Worm (Caenorhabditis elegans) whole organism, late embryonic: ENCODE measurements around the gene B0281.6.
"Not testable (repeated sequence)": the region's sequence is repeated elsewhere in the genome, so short reads cannot be mapped to it uniquely, and the experiment has no call there.

ENCODE experiments used
- C38D4.7 ChIP-seq: fragments of 200-800 bp; sonication (Bioruptor generic); optimal IDR thresholded peaks from 2 replicates; lab custom pipeline; 2018; ENCODE audit warnings: mild to moderate bottlenecking, missing genetic modification characterization, moderate library complexity, missing compliant biosample characterization
- K09A11.1 ChIP-seq: sonication (generic microtip); optimal IDR thresholded peaks from 2 replicates; lab custom pipeline; 2017; ENCODE audit warnings: antibody characterized with exemption, mild to moderate bottlenecking, missing genetic modification characterization, missing compliant biosample characterization; ENCODE audit not compliant: insufficient read depth
- T23F11.4 ChIP-seq: fragments of 200-800 bp; sonication (Bioruptor generic); optimal IDR thresholded peaks from 2 replicates; lab custom pipeline; 2018; ENCODE audit warnings: mild to moderate bottlenecking, missing genetic modification characterization, missing compliant biosample characterization
- ama-1 ChIP-seq: fragments of 150-350 bp; optimal IDR thresholded peaks from 2 replicates; lab custom pipeline; 2014
- ceh-14 ChIP-seq: sonication (generic microtip); optimal IDR thresholded peaks from 2 replicates; lab custom pipeline; 2016; ENCODE audit warnings: missing genotype, missing genetic modification characterization, missing compliant biosample characterization
- ceh-19 ChIP-seq: fragments of 200-800 bp; sonication (Bioruptor generic); optimal IDR thresholded peaks from 2 replicates; lab custom pipeline; 2018; ENCODE audit warnings: mild to moderate bottlenecking, missing genetic modification characterization, missing compliant biosample characterization
- ceh-22 ChIP-seq: sonication (generic microtip); optimal IDR thresholded peaks from 2 replicates; lab custom pipeline; 2017; ENCODE audit warnings: missing biosample characterization, missing genetic modification characterization
- ceh-30 ChIP-seq: fragments of 150-350 bp; optimal IDR thresholded peaks from 2 replicates; lab custom pipeline; 2014; ENCODE audit warnings: missing biosample characterization, missing genetic modification characterization
- ceh-34 ChIP-seq: sonication (generic microtip); optimal IDR thresholded peaks from 2 replicates; lab custom pipeline; 2016; ENCODE audit warnings: mild to moderate bottlenecking, missing genetic modification characterization, missing compliant biosample characterization
- ceh-45 ChIP-seq: fragments of 200-800 bp; sonication (Bioruptor generic); IDR thresholded peaks from 2 replicates; pipeline ENCODE4 v1.3.6; 2022; ENCODE audit warnings: missing genetic modification reagents, missing genetic modification characterization, missing compliant biosample characterization
- ceh-48 ChIP-seq: sonication (generic microtip); optimal IDR thresholded peaks from 2 replicates; lab custom pipeline; 2016; ENCODE audit warnings: missing genetic modification characterization, inconsistent platforms, missing compliant biosample characterization
- ceh-9 ChIP-seq: sonication (generic microtip); optimal IDR thresholded peaks from 2 replicates; lab custom pipeline; 2016; ENCODE audit warnings: mild to moderate bottlenecking, missing genetic modification characterization, inconsistent platforms, missing compliant biosample characterization
- elt-2 ChIP-seq: sonication (generic microtip); optimal IDR thresholded peaks from 2 replicates; lab custom pipeline; 2016; ENCODE audit warnings: missing genetic modification reagents, missing genetic modification characterization, missing compliant biosample characterization
- ets-4 ChIP-seq: sonication (generic microtip); optimal IDR thresholded peaks from 2 replicates; lab custom pipeline; 2016; ENCODE audit warnings: missing genetic modification characterization, missing compliant biosample characterization
- eyg-1 ChIP-seq: sonication (generic microtip); optimal IDR thresholded peaks from 2 replicates; lab custom pipeline; 2016; ENCODE audit warnings: missing genotype, missing genetic modification characterization, missing compliant biosample characterization
- fax-1 ChIP-seq: sonication (generic microtip); optimal IDR thresholded peaks from 2 replicates; lab custom pipeline; 2016; ENCODE audit warnings: missing genotype, missing genetic modification characterization, missing compliant biosample characterization
- fkh-10 ChIP-seq: fragments of 150-350 bp; optimal IDR thresholded peaks from 2 replicates; lab custom pipeline; 2014; ENCODE audit warnings: missing biosample characterization, missing genetic modification reagents, missing genetic modification characterization
- gmeb-2 ChIP-seq: sonication (generic microtip); optimal IDR thresholded peaks from 2 replicates; lab custom pipeline; 2016; ENCODE audit warnings: missing genetic modification characterization, inconsistent platforms, missing compliant biosample characterization
- hlh-13 ChIP-seq: fragments of 200-800 bp; sonication (Bioruptor generic); optimal IDR thresholded peaks from 2 replicates; lab custom pipeline; 2018; ENCODE audit warnings: mild to moderate bottlenecking, missing genetic modification characterization, missing compliant biosample characterization
- hlh-8 ChIP-seq: sonication (generic microtip); optimal IDR thresholded peaks from 2 replicates; lab custom pipeline; 2016; ENCODE audit warnings: missing genotype, missing genetic modification characterization, missing compliant biosample characterization
- lim-6 ChIP-seq: sonication (generic microtip); optimal IDR thresholded peaks from 2 replicates; lab custom pipeline; 2016; ENCODE audit warnings: missing genetic modification characterization, missing compliant biosample characterization
- nfya-1 ChIP-seq: sonication (generic microtip); optimal IDR thresholded peaks from 2 replicates; lab custom pipeline; 2017; ENCODE audit warnings: missing genetic modification characterization, mild to moderate bottlenecking, missing compliant biosample characterization, antibody characterized with exemption, moderate library complexity
- nhr-11 ChIP-seq: fragments of 150-350 bp; optimal IDR thresholded peaks from 2 replicates; lab custom pipeline; 2014; ENCODE audit warnings: missing biosample characterization, missing genetic modification characterization
- odd-2 ChIP-seq: sonication (generic microtip); optimal IDR thresholded peaks from 2 replicates; lab custom pipeline; 2017; ENCODE audit warnings: antibody characterized with exemption, mild to moderate bottlenecking, missing genetic modification characterization, missing compliant biosample characterization
- pag-3 ChIP-seq: sonication (generic microtip); optimal IDR thresholded peaks from 2 replicates; lab custom pipeline; 2016; ENCODE audit warnings: missing compliant biosample characterization, missing genetic modification characterization, borderline replicate concordance
- pat-9 ChIP-seq: fragments of 200-800 bp; sonication (Bioruptor generic); optimal IDR thresholded peaks from 2 replicates; lab custom pipeline; 2018; ENCODE audit warnings: mild to moderate bottlenecking, missing genetic modification characterization, moderate library complexity, missing compliant biosample characterization
- pha-2 ChIP-seq: sonication (generic microtip); optimal IDR thresholded peaks from 2 replicates; lab custom pipeline; 2017; ENCODE audit warnings: mild to moderate bottlenecking, missing genetic modification characterization, missing compliant biosample characterization
- pha-4 ChIP-seq: fragments of 150-350 bp; optimal IDR thresholded peaks from 2 replicates; lab custom pipeline; 2018; ENCODE audit warnings: missing biosample characterization, missing genetic modification reagents, missing genetic modification characterization
- ref-2 ChIP-seq: sonication (generic microtip); optimal IDR thresholded peaks from 2 replicates; lab custom pipeline; 2016; ENCODE audit warnings: missing genetic modification characterization, missing compliant biosample characterization
- rnt-1 ChIP-seq: sonication (generic microtip); optimal IDR thresholded peaks from 2 replicates; lab custom pipeline; 2016; ENCODE audit warnings: missing genetic modification characterization, missing compliant biosample characterization
- sdc-2 ChIP-seq: sonication (generic microtip); optimal IDR thresholded peaks from 2 replicates; lab custom pipeline; 2016; ENCODE audit warnings: missing genotype, missing genetic modification characterization, missing compliant biosample characterization
- sox-2 ChIP-seq: fragments of 200-800 bp; sonication (Bioruptor generic); IDR thresholded peaks from 2 replicates; pipeline ENCODE4 v1.3.6; 2022; ENCODE audit warnings: missing genetic modification reagents, missing genetic modification characterization, missing compliant biosample characterization
- sox-4 ChIP-seq: sonication (generic microtip); optimal IDR thresholded peaks from 2 replicates; lab custom pipeline; 2017; ENCODE audit warnings: mild to moderate bottlenecking, missing genetic modification characterization, inconsistent platforms, missing compliant biosample characterization
- syd-9 ChIP-seq: sonication (generic microtip); optimal IDR thresholded peaks from 2 replicates; lab custom pipeline; 2016; ENCODE audit warnings: mild to moderate bottlenecking, missing genetic modification characterization, moderate library complexity, missing compliant biosample characterization
- tbx-2 ChIP-seq: sonication (generic microtip); optimal IDR thresholded peaks from 2 replicates; lab custom pipeline; 2016; ENCODE audit warnings: missing genetic modification characterization, missing compliant biosample characterization
- ttx-3 ChIP-seq: sonication (generic microtip); optimal IDR thresholded peaks from 2 replicates; lab custom pipeline; 2016; ENCODE audit warnings: missing genetic modification reagents, missing genetic modification characterization, missing compliant biosample characterization

The B0281.6 gene

DNA sequence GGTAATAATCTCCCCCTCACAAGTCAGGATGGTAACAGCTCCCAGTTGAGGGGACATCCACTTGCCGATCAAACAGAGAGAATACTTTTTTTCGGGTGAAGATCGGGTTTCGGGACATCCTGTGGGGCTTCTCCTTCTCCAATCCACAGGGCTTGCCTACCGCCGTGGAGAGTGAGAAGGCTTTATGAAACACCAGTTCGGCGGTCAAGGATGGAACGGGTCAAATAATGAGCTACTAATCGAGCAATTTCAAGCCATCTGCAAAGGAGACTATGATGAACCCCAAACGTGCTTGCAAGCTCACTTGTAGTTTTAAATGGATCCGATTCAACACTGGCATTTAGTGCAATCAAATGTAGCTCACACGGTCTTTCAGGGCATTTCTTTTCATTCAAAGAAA, 17.5 kb downstream of the B0281.6 start:
- TF ChIP-seq ceh-48 (tag; lab: Kevin White, UChicago) (no peak), hlh-13 (GFP tag; lab: Kevin White, UChicago) (no peak), nfya-1 (no peak), odd-2 (tag; lab: Kevin White, UChicago) (no peak), eyg-1 (no peak), gmeb-2 (tag; lab: Kevin White, UChicago) (no peak), sox-4 (tag; lab: Kevin White, UChicago) (no peak), T23F11.4 (GFP tag; lab: Kevin White, UChicago) (no peak), syd-9 (tag; lab: Kevin White, UChicago) (no peak), ceh-22 (no peak), ceh-45 (no peak), pat-9 (tag; lab: Kevin White, UChicago) (no peak), ceh-14 (tag; lab: Kevin White, UChicago) (no peak)

DNA sequence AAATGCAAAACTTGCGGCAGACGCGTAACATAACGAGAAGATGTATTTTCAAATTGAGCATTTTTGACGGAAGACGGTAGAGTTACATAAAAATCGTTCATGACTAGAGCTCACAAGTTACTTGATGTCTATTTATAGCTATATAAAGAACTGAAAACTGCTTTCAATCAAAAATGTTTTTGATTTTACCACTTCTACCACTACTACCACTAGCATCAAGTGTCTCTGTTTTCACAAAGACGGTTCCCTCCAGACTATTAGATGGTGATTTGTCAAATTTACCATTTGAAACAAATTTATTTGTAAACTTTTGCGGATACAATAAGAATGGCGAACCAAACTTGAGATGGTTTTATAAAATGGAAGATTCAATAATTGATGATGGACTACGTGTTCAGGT, 19.6 kb downstream of the B0281.6 start, which contains the start of gene K09F6.9:
Gene K09F6.9 (minus strand): TSS at position 101 of the 400 bp plus-strand sequence.
- not testable (repeated sequence) for TF ChIP-seq nfya-1; sox-2 (GFP tag; lab: Robert Waterston, UW); ceh-34 (tag; lab: Kevin White, UChicago)
- TF ChIP-seq, all 69 proteins: peak for 0; not testable (repeated sequence) for 69

DNA sequence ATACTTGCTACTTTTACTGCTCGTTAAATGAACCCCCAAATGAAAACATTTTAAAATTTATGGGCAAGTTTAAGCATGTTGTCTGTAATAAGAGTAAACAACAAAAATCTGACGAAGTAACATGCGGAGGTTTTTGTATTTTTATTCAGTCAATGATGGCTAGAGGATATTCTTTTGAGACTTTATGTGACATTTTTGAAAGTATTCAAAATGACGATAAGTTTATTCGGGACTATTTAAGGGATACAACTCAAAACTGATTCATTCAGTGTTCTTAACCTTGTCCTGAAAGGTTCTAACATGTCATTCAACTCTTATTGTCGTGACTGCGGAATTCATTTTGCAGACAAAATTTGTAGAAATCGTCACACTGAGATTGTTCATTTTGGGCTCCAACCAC, 22.4 kb downstream of the B0281.6 start, which contains the start of gene K09F6.11:
Gene K09F6.11 (plus strand): TSS at position 301 of the 400 bp plus-strand sequence.
- no peak for TF ChIP-seq lim-6 (tag; lab: Kevin White, UChicago)
- TF ChIP-seq syd-9 (tag; lab: Kevin White, UChicago): no peak
- TF ChIP-seq elt-2 (tag; lab: Kevin White, UChicago): no peak
- no peak for TF ChIP-seq ets-4 (tag; lab: Kevin White, UChicago)
- no peak for TF ChIP-seq pha-4 (tag; lab: Kevin White, UChicago)
- no peak for TF ChIP-seq ama-1 (lab: Kevin White, UChicago)
- TF ChIP-seq fax-1 (tag; lab: Kevin White, UChicago): no peak
- TF ChIP-seq ceh-14 (tag; lab: Kevin White, UChicago): no peak
- TF ChIP-seq ttx-3 (tag; lab: Kevin White, UChicago): no peak
- TF ChIP-seq rnt-1 (tag; lab: Kevin White, UChicago): no peak
- no peak for TF ChIP-seq ref-2 (tag; lab: Kevin White, UChicago)
- no peak for TF ChIP-seq nhr-11 (tag; lab: Kevin White, UChicago)
- TF ChIP-seq fkh-10 (GFP tag; lab: Kevin White, UChicago): no peak
- TF ChIP-seq sdc-2 (tag; lab: Kevin White, UChicago): no peak
- TF ChIP-seq pag-3 (tag; lab: Kevin White, UChicago): no peak
- TF ChIP-seq tbx-2 (tag; lab: Kevin White, UChicago): no peak
- no peak for TF ChIP-seq C38D4.7 (GFP tag; lab: Kevin White, UChicago)
- TF ChIP-seq pha-2 (tag; lab: Kevin White, UChicago): no peak
- TF ChIP-seq ceh-19: no peak

DNA sequence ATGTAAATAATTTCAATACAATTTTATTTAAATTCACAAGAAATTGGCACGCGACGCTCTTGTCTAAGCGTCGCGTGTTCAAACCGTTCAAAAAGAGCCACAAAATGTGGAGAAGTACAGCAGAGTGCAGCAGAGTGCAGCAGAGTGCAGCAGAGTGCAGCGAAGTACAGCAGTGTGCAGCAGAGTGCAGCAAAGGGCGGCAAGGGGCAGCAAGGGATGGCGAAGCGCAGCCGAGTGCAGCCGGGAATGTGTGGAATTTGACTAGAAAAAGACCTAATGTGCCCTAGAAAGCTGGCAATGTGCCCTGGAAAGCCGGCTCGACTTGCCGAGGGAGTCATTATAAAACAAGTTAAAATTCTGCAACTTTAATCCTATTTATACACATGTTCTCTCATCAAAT, 23.0 kb downstream of the B0281.6 start, which contains the start of gene K09F6.6:
Gene K09F6.6 (minus strand): TSS at position 43 of the 400 bp plus-strand sequence.
- TF ChIP-seq ceh-9 (tag; lab: Kevin White, UChicago) (no peak), pag-3 (tag; lab: Kevin White, UChicago) (no peak), pha-4 (tag; lab: Kevin White, UChicago) (no peak), hlh-8 (no peak), ceh-30 (tag; lab: Kevin White, UChicago) (no peak), K09A11.1 (tag; lab: Kevin White, UChicago) (no peak)
